Worm (Caenorhabditis elegans): ENCODE measurements around the gene irld-25.
"Not testable (repeated sequence)": the region's sequence is repeated elsewhere in the genome, so short reads cannot be mapped to it uniquely, and the experiment has no call there.

The irld-25 gene

DNA sequence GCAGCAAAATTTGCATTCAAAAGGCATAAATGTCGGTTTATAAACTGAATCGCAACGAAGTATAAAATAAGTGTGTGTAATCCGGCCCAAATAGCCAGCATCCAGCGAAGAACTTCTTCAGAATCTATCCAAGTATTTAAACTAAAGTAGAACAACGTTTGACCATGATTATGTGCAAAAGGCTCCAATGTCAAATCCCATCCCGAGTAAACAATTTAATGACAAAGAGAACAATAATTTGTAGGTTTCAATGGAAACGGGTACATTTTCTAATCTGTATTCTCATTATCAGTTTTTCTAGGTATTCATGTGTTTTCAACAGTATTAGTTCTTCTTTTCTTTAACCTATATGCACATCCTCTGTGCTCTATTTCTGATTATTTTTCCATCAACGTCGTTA, 13.7 kb upstream of the irld-25 start, which contains the start of gene C41G6.12:
Gene C41G6.12, minus strand, starts transcription at position 101 of the 400 bp plus-strand sequence.
- TF ChIP-seq unc-62 (GFP tag; optimal IDR thresholded peaks at IDR 0.05), result not testable (repeated sequence)

- not testable (repeated sequence) for TF ChIP-seq unc-62 (GFP tag; optimal IDR thresholded peaks at IDR 0.05)
Observed at ce11 chrV:15211869-15212268, 9.6 kb upstream of the irld-25 start, which contains the start of gene sri-24. Gene sri-24 (plus strand): TSS chrV:15212169.

DNA sequence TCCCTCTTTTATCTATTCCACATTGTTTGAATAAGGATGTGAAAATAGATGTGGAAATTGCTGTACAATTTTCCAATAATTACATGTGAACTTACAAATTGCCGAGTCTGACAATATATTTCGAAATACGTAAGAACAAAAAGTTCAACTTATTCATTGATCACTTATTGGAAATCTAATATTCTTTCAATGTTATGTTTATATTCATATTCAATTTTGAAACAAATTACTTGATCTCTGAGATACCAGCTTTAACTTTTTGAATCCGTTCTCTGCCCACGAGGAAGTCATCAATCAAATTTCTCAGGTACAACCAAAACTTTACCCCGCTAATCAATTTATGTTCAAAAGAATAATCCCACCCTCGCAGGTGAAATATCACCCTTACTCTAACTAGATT, 6.3 kb upstream of the irld-25 start, which contains the start of gene sri-26:
Gene sri-26, plus strand, starts transcription at position 301 of the 400 bp plus-strand sequence.
- TF ChIP-seq unc-62 (GFP tag; optimal IDR thresholded peaks at IDR 0.05), result not testable (repeated sequence)

DNA sequence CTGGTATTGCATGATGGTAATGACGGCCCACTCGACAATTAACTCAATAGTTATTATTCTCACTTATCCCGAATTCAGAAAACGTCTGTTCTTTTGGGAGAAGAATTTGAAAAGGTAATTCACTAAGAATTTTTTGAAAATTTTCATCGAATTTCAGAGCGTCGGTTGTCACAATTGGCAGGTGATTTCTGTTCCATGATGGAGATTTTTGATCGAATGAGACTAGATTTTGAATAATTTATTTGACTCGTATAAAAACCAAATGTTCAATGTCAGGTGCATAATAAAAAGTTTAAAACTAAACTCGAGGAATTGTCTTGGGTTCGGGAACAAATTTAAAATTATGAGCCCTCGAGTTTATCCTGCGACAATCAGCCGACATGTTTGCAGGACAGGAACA, 4.7 kb upstream of the irld-25 start, which contains the start of gene sri-25:
Gene sri-25, plus strand, starts transcription at position 301 of the 400 bp plus-strand sequence.
- TF ChIP-seq unc-62 (GFP tag; optimal IDR thresholded peaks at IDR 0.05), result no peak

DNA sequence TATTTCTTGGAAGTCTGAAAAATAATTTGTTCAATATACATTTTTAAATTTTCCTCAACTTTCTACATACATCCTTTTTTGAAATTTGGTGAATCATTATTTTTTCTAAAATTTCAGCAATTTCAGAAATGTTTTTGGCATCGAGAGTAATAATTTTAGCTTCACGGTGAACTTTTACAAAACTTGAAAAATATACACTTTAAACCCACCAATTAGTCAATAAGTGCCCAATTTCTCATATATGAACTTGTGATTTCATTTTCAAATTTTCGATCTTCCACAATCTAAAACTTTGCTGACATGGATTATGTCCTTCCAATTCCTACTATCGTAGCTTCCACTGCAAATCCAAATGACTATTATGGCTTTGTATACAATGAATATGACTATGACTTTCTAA, 2.2 kb downstream of the irld-25 start, which contains the start of gene srw-24:
Gene srw-24, plus strand, starts transcription at position 301 of the 400 bp plus-strand sequence.
- TF ChIP-seq unc-62 (GFP tag; optimal IDR thresholded peaks at IDR 0.05), result no peak

- TF ChIP-seq unc-62 (GFP tag; optimal IDR thresholded peaks at IDR 0.05), result no peak
Observed at ce11 chrV:15225650-15226049, 4.2 kb downstream of the irld-25 start, which contains the start of gene srw-14. Gene srw-14 (plus strand): TSS chrV:15225950.

DNA sequence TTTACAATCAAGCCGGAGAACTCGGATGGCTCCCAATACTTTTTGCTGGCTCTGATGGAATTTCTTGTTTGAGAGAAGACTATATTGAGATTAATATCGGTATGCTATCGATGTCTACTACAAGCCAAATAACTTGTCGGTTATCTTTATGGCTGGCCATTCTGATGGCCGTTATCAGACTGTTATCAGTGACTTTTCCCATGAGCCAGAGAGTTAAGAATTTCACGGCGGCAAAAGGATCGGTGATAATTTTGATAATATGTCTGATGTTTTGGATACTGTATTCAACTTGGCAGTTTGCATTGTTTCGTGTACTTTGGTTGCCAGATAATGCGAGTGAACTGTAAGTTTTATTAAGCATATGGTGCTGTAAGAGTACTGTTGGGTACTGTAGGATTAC, 4.8 kb downstream of the irld-25 start:
- TF ChIP-seq unc-62 (GFP tag; optimal IDR thresholded peaks at IDR 0.05), result no peak

DNA sequence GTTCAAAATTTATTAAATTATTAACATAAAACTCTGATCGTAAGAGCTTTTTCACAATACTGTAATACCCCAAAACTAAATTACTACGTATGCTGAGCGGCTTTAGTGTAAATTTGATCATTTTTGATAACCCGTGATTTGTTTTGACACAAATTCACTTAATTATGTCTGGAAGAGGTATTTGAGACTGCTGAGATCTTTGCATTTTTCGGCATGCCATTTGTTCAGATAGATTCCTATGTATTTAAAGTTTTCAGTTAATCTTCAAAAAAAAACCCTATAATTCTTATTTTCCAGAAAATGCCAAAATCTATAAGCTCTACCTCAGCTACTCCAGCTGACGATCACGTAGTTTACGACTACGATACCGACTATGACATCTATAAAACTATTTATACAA, 8.8 kb downstream of the irld-25 start, which contains the start of gene srw-15:
Gene srw-15, plus strand, starts transcription at position 301 of the 400 bp plus-strand sequence.
- no peak for TF ChIP-seq unc-62 (GFP tag; optimal IDR thresholded peaks at IDR 0.05)

- TF ChIP-seq unc-62 (GFP tag; optimal IDR thresholded peaks at IDR 0.05), result no peak
Observed at ce11 chrV:15232200-15232599, 10.8 kb downstream of the irld-25 start, which contains the start of gene srw-13. Gene srw-13 (plus strand): TSS chrV:15232500.

ce11 chrV:15235661-15236060, 14.2 kb downstream of the irld-25 start, which contains the start of gene nhr-164:
Gene nhr-164 (minus strand): TSS chrV:15235761.
- no peak for TF ChIP-seq unc-62 (GFP tag; optimal IDR thresholded peaks at IDR 0.05)

- TF ChIP-seq unc-62 (GFP tag; optimal IDR thresholded peaks at IDR 0.05), result no peak
Observed at ce11 chrV:15238552-15238951, 17.1 kb downstream of the irld-25 start, which contains the start of gene srw-12. Gene srw-12 (minus strand): TSS chrV:15238652.

- TF ChIP-seq unc-62 (GFP tag; optimal IDR thresholded peaks at IDR 0.05), result no peak
Observed at ce11 chrV:15240215-15240614, 18.8 kb downstream of the irld-25 start, which contains the start of gene srw-11. Gene srw-11 (minus strand): TSS chrV:15240315.

DNA sequence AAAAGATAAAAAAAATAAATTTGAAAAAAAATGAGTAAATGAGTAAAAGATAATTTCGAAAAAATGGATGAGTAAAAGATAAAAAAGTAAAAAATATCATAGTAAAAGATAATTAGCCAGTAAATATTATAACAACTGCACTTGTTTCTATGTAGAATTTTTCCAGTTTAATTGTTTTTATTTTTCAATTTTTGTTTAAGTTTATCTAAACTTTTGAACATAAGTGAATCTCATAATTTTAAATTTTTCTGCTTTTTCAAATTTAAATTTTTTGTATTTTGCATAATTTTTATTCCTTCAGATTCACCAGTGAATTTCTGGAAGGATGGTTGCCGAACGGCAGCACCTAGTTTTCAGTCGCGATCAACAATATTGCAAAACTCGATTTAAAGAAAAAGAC, 19.8 kb downstream of the irld-25 start, which contains the start of gene chil-12:
Gene chil-12, plus strand, starts transcription at position 301 of the 400 bp plus-strand sequence.
- no peak for TF ChIP-seq unc-62 (GFP tag; optimal IDR thresholded peaks at IDR 0.05)

DNA sequence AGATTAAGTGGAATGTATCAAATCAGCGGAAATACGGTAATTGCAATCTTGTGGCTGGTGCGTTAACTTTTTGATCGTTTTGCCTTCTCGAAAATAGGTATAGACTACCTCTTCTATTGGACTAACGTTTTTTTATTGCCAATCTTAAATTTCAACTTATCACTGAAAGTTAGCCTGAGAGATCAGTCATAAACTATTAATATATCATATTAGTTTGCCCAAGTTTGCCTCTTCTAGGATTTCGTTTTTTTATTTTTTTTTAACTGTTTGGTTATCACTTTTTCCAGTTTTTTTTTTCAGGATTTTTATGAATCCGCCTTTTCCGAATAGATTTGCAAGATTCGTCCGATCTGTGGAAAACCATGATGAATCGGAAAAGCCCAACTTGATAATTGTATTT, 23.0 kb downstream of the irld-25 start, which contains the start of gene kin-30:
Gene kin-30, plus strand, starts transcription at position 301 of the 400 bp plus-strand sequence.
- no peak for TF ChIP-seq unc-62 (GFP tag; optimal IDR thresholded peaks at IDR 0.05)

DNA sequence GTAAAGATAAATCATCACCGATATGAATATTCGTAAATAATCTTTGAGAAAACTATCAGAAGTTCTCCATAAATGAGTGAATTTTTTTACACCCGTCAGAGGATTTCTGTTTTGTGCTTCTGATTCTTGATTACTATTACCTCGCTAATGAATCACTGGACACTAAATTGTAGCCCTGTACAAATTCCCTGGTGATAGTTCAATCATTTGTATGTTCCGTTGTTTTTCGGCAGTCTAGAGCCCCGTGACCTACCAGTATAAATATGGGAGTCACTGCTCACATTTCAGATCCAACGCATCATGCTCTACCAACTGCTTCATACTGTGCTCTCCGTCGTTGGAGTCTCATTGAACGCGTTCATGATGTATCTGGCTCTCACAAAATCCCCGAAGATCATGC, 28.9 kb downstream of the irld-25 start, which contains the start of gene srd-28:
Gene srd-28, plus strand, starts transcription at position 301 of the 400 bp plus-strand sequence.
- TF ChIP-seq unc-62 (GFP tag; optimal IDR thresholded peaks at IDR 0.05), result not testable (repeated sequence)

ce11 chrV:15252082-15252481, 30.7 kb downstream of the irld-25 start, which contains the start of gene srbc-76:
Gene srbc-76 (plus strand): TSS chrV:15252382.
- no peak for TF ChIP-seq unc-62 (GFP tag; optimal IDR thresholded peaks at IDR 0.05)

ce11 chrV:15253529-15253928, 32.1 kb downstream of the irld-25 start, which contains the start of gene srbc-75:
Gene srbc-75 (plus strand): TSS chrV:15253829.
- TF ChIP-seq unc-62 (GFP tag; optimal IDR thresholded peaks at IDR 0.05), result no peak
